Fruit fly (Drosophila melanogaster) whole organism, embryonic: ENCODE measurements around the gene cort.

Experiments used
- Abd-B ChIP-seq: fragments of 200-800 bp; sonication (Bioruptor generic); optimal IDR thresholded peaks from 2 replicates; lab custom pipeline; 2018; ENCODE audit warnings: missing biosample characterization, mild to moderate bottlenecking, missing genetic modification characterization, moderate library complexity
- BEAF-32 ChIP-seq: fragments of 200-800 bp; sonication (Bioruptor generic); optimal IDR thresholded peaks from 3 replicates; lab custom pipeline; 2017; ENCODE audit warnings: missing biosample characterization, missing genetic modification characterization, mild to moderate bottlenecking, moderate library complexity, missing genetic modification reagents
- CG10209 ChIP-seq: fragments of 200-800 bp; sonication (Bioruptor generic); optimal IDR thresholded peaks from 3 replicates; lab custom pipeline; 2017; ENCODE audit warnings: missing biosample characterization, mild to moderate bottlenecking, missing genetic modification characterization, missing genetic modification reagents
- CG10654 ChIP-seq: fragments of 200-800 bp; sonication (Bioruptor generic); optimal IDR thresholded peaks from 2 replicates; lab custom pipeline; 2016; ENCODE audit warnings: missing biosample characterization, missing genetic modification characterization
- CG11723 ChIP-seq: fragments of 200-800 bp; sonication (Bioruptor generic); optimal IDR thresholded peaks from 2 replicates; lab custom pipeline; 2017; ENCODE audit warnings: missing biosample characterization, mild to moderate bottlenecking, missing genetic modification characterization
- CG12219 ChIP-seq: fragments of 200-800 bp; sonication (Bioruptor generic); optimal IDR thresholded peaks from 3 replicates; lab custom pipeline; 2018; ENCODE audit warnings: missing biosample characterization, mild to moderate bottlenecking, missing genetic modification characterization
- CG1233 ChIP-seq: fragments of 200-800 bp; sonication (Bioruptor generic); optimal IDR thresholded peaks from 4 replicates; lab custom pipeline; 2018; ENCODE audit warnings: missing biosample characterization, mild to moderate bottlenecking, missing genetic modification characterization
- CG13287 ChIP-seq: fragments of 200-800 bp; sonication (Bioruptor generic); IDR thresholded peaks from 2 replicates; pipeline ENCODE4 v1.3.6; 2022; ENCODE audit warnings: missing biosample characterization, missing genetic modification characterization; ENCODE audit not compliant: partially characterized antibody
- CG14965 ChIP-seq: fragments of 200-800 bp; sonication (Bioruptor generic); optimal IDR thresholded peaks from 2 replicates; lab custom pipeline; 2016; ENCODE audit warnings: missing biosample characterization, missing genetic modification characterization, borderline replicate concordance
- CG17385 ChIP-seq: fragments of 200-800 bp; sonication (Bioruptor generic); optimal IDR thresholded peaks from 3 replicates; lab custom pipeline; 2018; ENCODE audit warnings: missing biosample characterization, mild to moderate bottlenecking, missing genetic modification characterization
- CG17568 ChIP-seq: fragments of 200-800 bp; sonication (Bioruptor generic); optimal IDR thresholded peaks from 2 replicates; lab custom pipeline; 2018; ENCODE audit warnings: missing biosample characterization, mild to moderate bottlenecking, missing genetic modification characterization, moderate library complexity
- CG17829 ChIP-seq: fragments of 200-800 bp; optimal IDR thresholded peaks from 2 replicates; lab custom pipeline; 2019; ENCODE audit warnings: missing biosample characterization, mild to moderate bottlenecking, missing genetic modification characterization, moderate library complexity
- CG17912 ChIP-seq: fragments of 200-800 bp; sonication (Bioruptor generic); optimal IDR thresholded peaks from 2 replicates; lab custom pipeline; 2018; ENCODE audit warnings: missing biosample characterization, mild to moderate bottlenecking, missing genetic modification characterization
- CG34224 ChIP-seq: fragments of 200-800 bp; sonication (Bioruptor generic); IDR thresholded peaks from 3 replicates; pipeline ENCODE4 v1.3.6; 2022; ENCODE audit warnings: missing biosample characterization, missing genetic modification characterization; ENCODE audit not compliant: partially characterized antibody
- CG3726 ChIP-seq: fragments of 200-800 bp; sonication (Bioruptor generic); IDR thresholded peaks from 3 replicates; pipeline ENCODE4, ENCODE4 v1.3.6; 2022; ENCODE audit warnings: missing biosample characterization, missing genetic modification characterization
- CG4282 ChIP-seq: fragments of 200-800 bp; sonication (Bioruptor generic); optimal IDR thresholded peaks from 2 replicates; lab custom pipeline; 2016; ENCODE audit warnings: missing biosample characterization, missing genetic modification characterization
- CG43689 ChIP-seq: fragments of 200-800 bp; sonication (Bioruptor generic); IDR thresholded peaks from 2 replicates; pipeline ENCODE4 v1.3.6; 2022; ENCODE audit warnings: missing biosample characterization, missing genetic modification characterization
- CG5245 ChIP-seq: fragments of 200-800 bp; sonication (Bioruptor generic); optimal IDR thresholded peaks from 3 replicates; lab custom pipeline; 2016; ENCODE audit warnings: missing biosample characterization, missing genetic modification characterization
- CG6272 ChIP-seq: fragments of 200-800 bp; sonication (Bioruptor generic); IDR thresholded peaks from 2 replicates; pipeline ENCODE4 v1.3.6; 2022; ENCODE audit warnings: missing biosample characterization, missing genetic modification characterization
- CG6765 ChIP-seq: fragments of 200-800 bp; sonication (Bioruptor generic); optimal IDR thresholded peaks from 3 replicates; lab custom pipeline; 2017; ENCODE audit warnings: missing biosample characterization, mild to moderate bottlenecking, missing genetic modification characterization
- CG8359 ChIP-seq: fragments of 200-800 bp; sonication (Bioruptor generic); optimal IDR thresholded peaks from 2 replicates; lab custom pipeline; 2017; ENCODE audit warnings: missing biosample characterization, mild to moderate bottlenecking, missing genetic modification characterization, borderline replicate concordance
- CG8388 ChIP-seq: fragments of 200-800 bp; sonication (Bioruptor generic); optimal IDR thresholded peaks from 2 replicates; lab custom pipeline; 2019; ENCODE audit warnings: missing biosample characterization, mild to moderate bottlenecking, missing genetic modification characterization, moderate library complexity
- CG8478 ChIP-seq: fragments of >200 bp; optimal IDR thresholded peaks from 2 replicates; lab custom pipeline; 2018
- CG8924 ChIP-seq: fragments of 200-800 bp; optimal IDR thresholded peaks from 3 replicates; lab custom pipeline; 2019; ENCODE audit warnings: missing biosample characterization, mild to moderate bottlenecking, missing genetic modification characterization, moderate library complexity
- Doc3 ChIP-seq: fragments of 200-800 bp; sonication (Bioruptor generic); IDR thresholded peaks from 3 replicates; pipeline ENCODE4 v1.3.6; 2022; ENCODE audit warnings: missing biosample characterization, missing genetic modification characterization; ENCODE audit not compliant: partially characterized antibody
- Ets65A ChIP-seq: fragments of 200-800 bp; sonication (Bioruptor generic); peaks from one replicate; lab custom pipeline; 2016; ENCODE audit warnings: missing biosample characterization, missing genetic modification characterization
- Lhr ChIP-seq: fragments of 200-800 bp; sonication (Bioruptor generic); optimal IDR thresholded peaks from 3 replicates; lab custom pipeline; 2017; ENCODE audit warnings: mild to moderate bottlenecking, missing biosample characterization, missing genetic modification reagents, missing genetic modification characterization
- Mad ChIP-seq: fragments of 200-800 bp; sonication (Bioruptor generic); optimal IDR thresholded peaks from 2 replicates; lab custom pipeline; 2016; ENCODE audit warnings: missing biosample characterization, missing genetic modification characterization
- NC2α ChIP-seq: fragments of 200-800 bp; sonication (Bioruptor generic); optimal IDR thresholded peaks from 2 replicates; lab custom pipeline; 2016; ENCODE audit warnings: missing biosample characterization, missing genetic modification characterization
- NFAT ChIP-seq: fragments of 200-800 bp; sonication (Bioruptor generic); IDR thresholded peaks from 2 replicates; pipeline ENCODE4 v1.3.6; 2022; ENCODE audit warnings: missing biosample characterization, missing genetic modification characterization
- NK7.1 ChIP-seq: fragments of 200-800 bp; sonication (Bioruptor generic); optimal IDR thresholded peaks from 3 replicates; lab custom pipeline; 2016; ENCODE audit warnings: missing biosample characterization, missing genetic modification characterization
- Pdp1 ChIP-seq, 2 experiments: fragments of 200-800 bp; sonication (Bioruptor generic); optimal IDR thresholded peaks; 3 replicates each; lab custom pipeline; 2016; ENCODE audit warnings: missing biosample characterization in 2 of 2, missing genetic modification characterization in 2 of 2, mild to moderate bottlenecking in 1 of 2, moderate library complexity in 1 of 2
- br ChIP-seq: fragments of >200 bp; optimal IDR thresholded peaks from 2 replicates; lab custom pipeline; 2017
- corto ChIP-seq: fragments of 200-800 bp; sonication (Bioruptor generic); optimal IDR thresholded peaks from 2 replicates; lab custom pipeline; 2016; ENCODE audit warnings: missing biosample characterization, mild to moderate bottlenecking, missing genetic modification characterization, moderate library complexity
- cwo ChIP-seq: fragments of 200-800 bp; sonication (Bioruptor generic); optimal IDR thresholded peaks from 3 replicates; lab custom pipeline; 2017; ENCODE audit warnings: missing biosample characterization, missing genetic modification characterization, mild to moderate bottlenecking, moderate library complexity, missing genetic modification reagents
- dimm ChIP-seq: fragments of 200-800 bp; sonication (Bioruptor generic); IDR thresholded peaks from 2 replicates; pipeline ENCODE4 v1.3.6; 2022; ENCODE audit warnings: missing biosample characterization, missing genetic modification characterization
- dmrt11E ChIP-seq: fragments of 200-800 bp; sonication (Bioruptor generic); optimal IDR thresholded peaks from 3 replicates; lab custom pipeline; 2018; ENCODE audit warnings: missing biosample characterization, mild to moderate bottlenecking, missing genetic modification characterization, moderate library complexity
- grn ChIP-seq: fragments of 200-800 bp; sonication (Bioruptor generic); optimal IDR thresholded peaks from 3 replicates; lab custom pipeline; 2017; ENCODE audit warnings: missing biosample characterization, missing genetic modification characterization
- kay ChIP-seq: fragments of 200-800 bp; sonication (Bioruptor generic); optimal IDR thresholded peaks from 2 replicates; lab custom pipeline; 2016; ENCODE audit warnings: missing biosample characterization, missing genetic modification characterization
- nau ChIP-seq: fragments of 200-800 bp; sonication (Bioruptor generic); optimal IDR thresholded peaks from 3 replicates; lab custom pipeline; 2017; ENCODE audit warnings: missing biosample characterization, mild to moderate bottlenecking, missing genetic modification characterization, missing genetic modification reagents
- org-1 ChIP-seq: fragments of 200-800 bp; sonication (Bioruptor generic); optimal IDR thresholded peaks from 2 replicates; lab custom pipeline; 2017; ENCODE audit warnings: missing biosample characterization, missing genetic modification characterization
- sc ChIP-seq, 3 experiments: fragments of >200 bp in 2 of 3; fragments of 200-800 bp in 1 of 3; sonication (Bioruptor generic) in 1 of 3; optimal IDR thresholded peaks; 2 replicates in 2 of 3; 3 replicates in 1 of 3; lab custom pipeline; 2017; ENCODE audit warnings: mild to moderate bottlenecking in 1 of 3, missing biosample characterization in 1 of 3, missing genetic modification characterization in 1 of 3, missing genetic modification reagents in 1 of 3
- sqz ChIP-seq: fragments of 200-800 bp; sonication (Bioruptor generic); optimal IDR thresholded peaks from 3 replicates; lab custom pipeline; 2018; ENCODE audit warnings: missing biosample characterization, mild to moderate bottlenecking, missing genetic modification characterization
- tap ChIP-seq: fragments of 200-800 bp; optimal IDR thresholded peaks from 3 replicates; lab custom pipeline; 2019; ENCODE audit warnings: missing biosample characterization, mild to moderate bottlenecking, missing genetic modification characterization, moderate library complexity
- toy ChIP-seq: fragments of 200-800 bp; sonication (Bioruptor generic); IDR thresholded peaks from 2 replicates; pipeline ENCODE4 v1.3.6; 2022; ENCODE audit warnings: missing biosample characterization, missing genetic modification characterization
- trem ChIP-seq: fragments of 200-800 bp; optimal IDR thresholded peaks from 3 replicates; lab custom pipeline; 2019; ENCODE audit warnings: missing biosample characterization, mild to moderate bottlenecking, missing genetic modification characterization, moderate library complexity
- wek ChIP-seq: fragments of 200-800 bp; sonication (Bioruptor generic); optimal IDR thresholded peaks from 3 replicates; lab custom pipeline; 2018; ENCODE audit warnings: missing biosample characterization, mild to moderate bottlenecking, missing genetic modification characterization, moderate library complexity
- zf30C ChIP-seq: fragments of 200-800 bp; sonication (Bioruptor generic); optimal IDR thresholded peaks from 3 replicates; lab custom pipeline; 2018; ENCODE audit warnings: missing biosample characterization, mild to moderate bottlenecking, missing genetic modification characterization
- zfh2 ChIP-seq: fragments of 200-800 bp; sonication (Bioruptor generic); optimal IDR thresholded peaks from 2 replicates; lab custom pipeline; 2016; ENCODE audit warnings: missing biosample characterization, missing genetic modification characterization

cort gene

DNA sequence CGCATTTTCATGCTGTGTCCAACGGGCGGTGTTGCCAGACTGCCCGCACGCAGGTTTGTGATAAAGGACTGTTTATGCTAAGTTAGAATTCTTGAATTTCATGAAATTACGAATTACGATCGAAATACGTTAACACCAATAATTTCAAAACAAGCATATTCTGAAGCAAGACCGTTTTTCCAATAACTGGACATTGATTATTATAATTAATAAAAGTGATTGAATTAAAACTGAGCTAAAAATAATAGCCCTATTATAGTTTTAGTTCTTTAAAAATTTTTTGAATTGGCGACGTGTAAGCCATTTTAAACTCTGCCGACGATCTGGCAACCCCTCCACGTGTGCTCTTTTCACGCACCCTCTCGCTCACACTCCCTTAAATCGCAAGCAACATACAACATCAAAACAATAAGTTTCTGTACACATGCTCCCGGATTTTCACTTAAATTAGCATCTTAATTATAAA is 28.2 kb downstream of the cort start (continued):
- TF ChIP-seq cwo (GFP tag; lab: Kevin White, UChicago) (peak; percentile 94), CG10209 (GFP tag; lab: Kevin White, UChicago) (peak; percentile 96), NFAT (GFP tag; lab: Robert Waterston, UW) (peak; percentile 72; the same call in 1 of the 2 replicates), CG4282 (GFP tag; lab: Kevin White, UChicago) (peak; percentile 1), dimm (peak; percentile 72), CG17385 (GFP tag; lab: Kevin White, UChicago) (peak; percentile 92), br (lab: Kevin White, UChicago) (no peak), CG8478 (lab: Kevin White, UChicago) (no peak), CG1233 (peak; percentile 93), tap (tag; lab: Kevin White, UChicago) (peak; percentile 90), CG5245 (GFP tag; lab: Kevin White, UChicago) (peak; percentile 88), zfh2 (GFP tag; lab: Kevin White, UChicago) (peak; percentile 94), sqz (GFP tag; lab: Kevin White, UChicago) (peak; percentile 83), kay (GFP tag; lab: Kevin White, UChicago) (peak; percentile 91), corto (GFP tag; lab: Kevin White, UChicago) (peak; percentile 76), CG8359 (GFP tag; lab: Kevin White, UChicago) (peak; percentile 85), dmrt11E (tag; lab: Kevin White, UChicago) (peak; percentile 93), CG11723 (GFP tag; lab: Kevin White, UChicago) (peak; percentile 93), grn (GFP tag; lab: Kevin White, UChicago) (peak; percentile 79), NK7.1 (GFP tag; lab: Kevin White, UChicago) (peak; percentile 70), Ets65A (GFP tag; lab: Kevin White, UChicago) (peak; percentile 98), CG6272 (peak; percentile 80), CG3726 (GFP tag; lab: Robert Waterston, UW) (peak; percentile 90), Abd-B (GFP tag; lab: Kevin White, UChicago) (peak; percentile 95), nau (GFP tag; lab: Kevin White, UChicago) (peak; percentile 93), zf30C (peak; percentile 50), Lhr (GFP tag; lab: Kevin White, UChicago) (peak; percentile 83), Doc3 (no peak), trem (tag; lab: Kevin White, UChicago) (peak; percentile 90), CG34224 (GFP tag; lab: Robert Waterston, UW) (no peak), toy (peak; percentile 83), BEAF-32 (peak; percentile 46), CG13287 (GFP tag; lab: Robert Waterston, UW) (no peak; the same call in 1 of the 2 replicates), org-1 (GFP tag; lab: Kevin White, UChicago) (peak; percentile 94), CG17568 (GFP tag; lab: Kevin White, UChicago) (peak; percentile 87), CG43689 (GFP tag; lab: Robert Waterston, UW) (peak; percentile 84), CG6765 (GFP tag; lab: Kevin White, UChicago) (peak; percentile 95), CG12219 (GFP tag; lab: Kevin White, UChicago) (peak; percentile 92), CG8388 (GFP tag; lab: Kevin White, UChicago) (peak; percentile 93), NC2α (peak; percentile 82), Mad (GFP tag; lab: Kevin White, UChicago) (peak; percentile 95), CG8924 (tag; lab: Kevin White, UChicago) (peak; percentile 96), sc (optimal IDR thresholded peaks at IDR 0.05; lab: Kevin White, UChicago) (no peak), sc (GFP tag; optimal IDR thresholded peaks at IDR 0.05; lab: Kevin White, UChicago) (peak; percentile 88), wek (peak; percentile 79), CG17912 (GFP tag; lab: Kevin White, UChicago) (peak; percentile 68), Pdp1 (GFP tag; optimal IDR thresholded peaks at IDR 0.05; lab: Kevin White, UChicago) (peak; percentile 66 to 94), CG14965 (peak; percentile 57), CG10654 (GFP tag; lab: Kevin White, UChicago) (peak; percentile 94), CG17829 (tag; lab: Kevin White, UChicago) (peak; percentile 96)
